Fruit fly (Drosophila melanogaster) ovary, adult (tissue): ENCODE results near the gene msn.
A peak's percentile ranks its signal among the peaks of the same experiment; 100 is the strongest.

Source experiments
- CG17801 ChIP-seq: fragments of 200-800 bp; optimal IDR thresholded peaks from 2 replicates; lab custom pipeline; 2019; ENCODE audit warnings: missing biosample characterization, mild to moderate bottlenecking, missing genetic modification characterization, moderate library complexity; ENCODE audit not compliant: partially characterized antibody

Gene msn

DNA sequence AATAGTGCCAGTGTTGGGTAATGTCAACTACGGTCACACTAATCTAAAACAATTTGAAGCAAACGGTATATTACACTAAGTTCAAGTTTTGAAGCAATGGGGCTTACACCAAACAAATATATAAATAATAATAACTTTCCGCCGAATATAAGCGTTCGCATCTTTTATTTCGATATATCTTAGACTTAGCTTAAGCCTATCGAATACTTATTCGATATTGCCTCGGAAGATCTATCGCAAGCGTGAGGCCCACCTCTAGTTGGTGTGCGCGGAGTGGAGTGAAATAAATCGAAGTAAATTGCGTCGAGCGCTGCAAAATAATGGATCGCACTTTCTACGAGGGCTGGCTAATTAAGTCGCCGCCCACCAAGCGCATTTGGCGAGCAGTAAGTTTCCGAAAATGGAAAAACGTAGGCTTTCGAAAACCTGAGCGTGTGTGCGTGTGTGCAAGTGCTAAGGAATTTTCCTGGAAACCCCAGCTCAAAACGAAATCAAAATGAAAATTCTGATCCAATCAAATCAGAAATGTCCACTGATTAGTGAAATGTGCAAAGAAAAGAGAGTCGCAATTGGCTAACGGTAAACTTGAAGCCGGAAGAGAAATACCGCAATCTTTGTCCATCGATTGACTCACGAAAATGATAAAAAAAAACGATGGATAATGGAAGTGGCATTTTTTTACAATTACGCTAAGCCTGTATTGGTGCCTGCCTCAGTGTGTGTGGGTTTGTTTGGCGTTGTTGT is 3.0 kb upstream of the msn start, which contains the start of gene dos:
dos (plus strand) TSS at position 248 of the 744 bp plus-strand sequence.
- TF ChIP-seq CG17801 (GFP tag; lab: Kevin White, UChicago), result peak; percentile 67

- TF ChIP-seq CG17801 (GFP tag; lab: Kevin White, UChicago), result no peak
Measured at dm6 chr3L:2588306-2588705, 2.0 kb upstream of the msn start.

DNA sequence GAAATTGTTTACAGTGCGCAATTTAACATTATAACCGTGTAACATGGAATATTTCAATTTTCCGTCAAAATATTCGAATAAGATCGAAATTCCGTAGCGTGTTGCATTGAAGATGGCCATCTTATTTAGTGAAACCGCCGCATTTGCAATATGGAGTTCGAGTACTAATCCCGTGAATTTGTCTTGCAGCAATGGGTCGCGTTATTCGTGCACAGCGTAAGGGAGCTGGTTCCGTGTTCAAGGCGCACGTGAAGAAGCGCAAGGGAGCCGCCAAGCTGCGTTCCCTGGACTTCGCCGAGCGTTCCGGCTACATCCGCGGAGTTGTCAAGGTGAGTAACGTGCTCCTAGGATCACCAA is 1.2 kb upstream of the msn start:
- no peak for TF ChIP-seq CG17801 (GFP tag; lab: Kevin White, UChicago)

dm6 chr3L:2586804-2587561 is 643 bp upstream of the msn start, which contains the start of gene RpL8:
Gene RpL8, plus strand, starts transcription at chr3L:2587456.
- TF ChIP-seq CG17801 (GFP tag; lab: Kevin White, UChicago), result peak; percentile 81

dm6 chr3L:2584827-2585226 is 1.5 kb downstream of the msn start:
- TF ChIP-seq CG17801 (GFP tag; lab: Kevin White, UChicago), result no peak

dm6 chr3L:2584119-2584805 is 2.1 kb downstream of the msn start:
- no peak for TF ChIP-seq CG17801 (GFP tag; lab: Kevin White, UChicago)

- no peak for TF ChIP-seq CG17801 (GFP tag; lab: Kevin White, UChicago)
Measured at dm6 chr3L:2583537-2583870, 2.8 kb downstream of the msn start.

DNA sequence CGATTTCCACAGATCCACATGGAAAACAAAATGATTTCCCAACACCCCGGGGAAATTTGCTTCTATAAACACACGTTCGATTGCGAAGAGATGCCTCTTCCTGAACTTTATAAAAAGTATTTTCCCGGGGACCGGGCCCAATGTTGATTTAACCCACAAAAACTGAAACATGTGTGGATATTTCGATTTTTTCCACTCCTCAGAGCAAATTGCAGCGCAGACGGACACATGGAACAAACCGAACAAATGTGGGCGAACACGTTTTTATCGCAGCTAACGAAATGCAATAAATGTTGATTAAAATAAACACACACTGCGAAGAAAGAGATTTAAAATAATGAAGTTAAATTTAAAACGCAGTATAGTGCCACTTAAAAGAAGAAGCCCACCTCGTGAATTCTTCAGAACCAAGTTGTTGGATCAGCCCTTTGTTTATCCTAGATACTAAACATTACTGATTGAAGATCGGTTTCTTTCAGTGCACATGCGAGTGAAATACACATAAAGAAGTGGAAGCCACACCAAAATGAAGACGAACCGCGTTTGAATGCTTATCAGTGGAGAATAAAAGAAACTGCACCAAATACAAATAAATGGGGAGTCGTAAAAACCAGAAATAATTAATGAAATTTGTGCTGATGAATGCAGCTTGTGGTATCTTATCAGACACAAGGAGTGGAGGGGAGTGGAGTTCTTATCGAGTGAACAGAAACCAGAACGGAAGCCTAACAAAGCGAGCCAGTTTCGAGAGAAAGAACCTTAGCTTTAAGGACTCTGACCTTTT is 3.4 kb downstream of the msn start:
- TF ChIP-seq CG17801 (GFP tag; lab: Kevin White, UChicago), result no peak

DNA sequence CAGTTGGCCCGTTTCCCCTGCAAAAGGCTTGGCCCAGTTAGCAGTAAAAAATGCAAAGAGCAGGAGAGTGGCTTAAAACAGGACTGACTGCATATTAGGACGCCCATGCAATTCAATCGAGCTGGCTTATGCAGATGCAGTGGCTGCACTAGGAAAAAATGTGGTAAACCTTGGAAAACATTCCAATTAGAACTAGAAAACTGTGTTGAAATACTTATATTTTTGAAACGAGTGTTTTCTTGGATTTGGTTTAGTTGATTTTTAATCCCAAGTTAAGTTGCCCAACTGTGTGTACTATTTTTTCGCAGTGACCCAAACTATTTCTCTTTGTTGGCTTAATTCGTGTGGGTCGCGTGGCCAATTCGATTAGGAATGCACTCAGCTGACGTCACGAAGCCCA is 4.0 kb downstream of the msn start:
- no peak for TF ChIP-seq CG17801 (GFP tag; lab: Kevin White, UChicago)

DNA sequence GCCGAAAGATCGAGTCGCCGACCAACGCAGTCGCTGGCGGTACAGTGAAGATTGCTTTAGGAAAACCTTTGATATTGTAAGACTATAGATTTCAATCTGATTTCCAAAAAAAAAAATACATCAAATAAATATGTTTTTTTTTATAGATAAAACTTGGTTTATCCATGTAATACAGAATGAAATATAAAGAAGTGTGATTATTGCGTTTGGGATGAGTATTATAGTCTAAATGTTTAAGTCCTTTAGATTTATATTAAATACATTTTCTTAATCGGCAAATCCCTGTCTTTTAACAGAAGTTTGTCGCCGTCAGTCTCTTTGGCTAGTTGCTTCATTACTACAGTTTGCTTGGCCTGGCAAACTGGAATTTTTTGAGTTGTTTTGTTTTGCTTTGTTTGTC is 4.5 kb downstream of the msn start:
- no peak for TF ChIP-seq CG17801 (GFP tag; lab: Kevin White, UChicago)

DNA sequence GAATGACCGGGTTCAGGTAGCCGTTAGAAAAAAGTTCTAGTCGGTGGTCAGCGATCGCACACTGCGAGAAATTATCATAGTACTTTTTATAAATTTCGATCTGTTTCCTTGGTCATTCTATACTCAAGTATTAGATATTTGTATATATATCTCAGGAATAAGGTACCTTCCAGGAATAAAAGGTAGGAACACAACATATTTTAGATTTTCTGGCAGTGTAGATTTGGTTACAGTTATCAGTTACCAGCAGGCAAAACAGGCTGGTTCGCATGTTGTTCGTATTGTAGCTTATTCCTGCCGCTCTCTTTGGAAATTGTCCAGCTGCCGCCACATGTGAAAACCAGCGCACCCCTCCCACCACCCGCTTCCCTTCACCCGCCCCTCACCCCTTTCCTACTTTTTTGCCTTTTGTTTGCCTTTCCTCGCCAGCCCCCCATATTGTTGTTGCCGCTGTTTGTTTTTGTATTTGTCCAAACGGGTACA is 5.0 kb downstream of the msn start:
- TF ChIP-seq CG17801 (GFP tag; lab: Kevin White, UChicago), result peak; percentile 56

- TF ChIP-seq CG17801 (GFP tag; lab: Kevin White, UChicago), result no peak
Measured at dm6 chr3L:2579557-2580224, 6.6 kb downstream of the msn start.

dm6 chr3L:2578737-2579136 is 7.6 kb downstream of the msn start:
- TF ChIP-seq CG17801 (GFP tag; lab: Kevin White, UChicago), result no peak

DNA sequence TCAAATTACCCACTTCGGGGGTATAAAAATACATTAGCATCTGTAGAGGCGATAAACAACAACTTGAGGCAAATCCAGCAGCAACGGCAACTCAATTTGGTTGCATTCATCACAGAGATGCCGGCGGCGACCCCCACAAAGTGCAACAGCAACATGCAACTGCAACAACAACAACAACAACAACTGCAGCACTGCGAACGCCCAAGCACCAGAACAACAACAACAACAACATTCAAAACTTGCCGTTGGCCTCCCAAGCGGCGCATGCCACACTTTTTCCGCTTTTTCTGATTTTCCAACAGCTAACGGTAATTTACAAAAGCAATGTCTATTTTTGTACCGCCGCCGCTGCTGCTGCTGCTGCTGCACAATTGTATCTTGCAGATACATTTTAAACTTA is 8.0 kb downstream of the msn start:
- no peak for TF ChIP-seq CG17801 (GFP tag; lab: Kevin White, UChicago)
